Fruit fly (Drosophila melanogaster): ENCODE data around the gene RpS14b.

Gene RpS14b

dm6 chrX:7960988-7961387 lies 26.3 kb downstream of the RpS14b start (continued):
- no peak for TF ChIP-seq D (optimal IDR thresholded peaks at IDR 0.05)
- TF ChIP-seq D (GFP tag; optimal IDR thresholded peaks at IDR 0.05): no peak
- TF ChIP-seq tll (GFP tag; optimal IDR thresholded peaks at IDR 0.05): no peak
- no peak for TF ChIP-seq Gug (GFP tag; IDR thresholded peaks at IDR 0.05)
- TF ChIP-seq tup (GFP tag; optimal IDR thresholded peaks at IDR 0.05): no peak
- TF ChIP-seq Nf-YC (tag; optimal IDR thresholded peaks at IDR 0.05): peak; percentile 13

- TF ChIP-seq Sox102F (GFP tag; optimal IDR thresholded peaks at IDR 0.05): no peak
- TF ChIP-seq CG31224 (GFP tag; IDR thresholded peaks at IDR 0.05): no peak
- TF ChIP-seq Hr78 (GFP tag; optimal IDR thresholded peaks at IDR 0.05): no peak
- no peak for TF ChIP-seq Jarid2 (GFP tag; optimal IDR thresholded peaks at IDR 0.05)
- no peak for TF ChIP-seq C15 (GFP tag; IDR thresholded peaks at IDR 0.05)
- TF ChIP-seq chinmo (GFP tag; IDR thresholded peaks at IDR 0.05; ENCODE audit: partially characterized antibody): no peak
- TF ChIP-seq CG4328 (GFP tag; optimal IDR thresholded peaks at IDR 0.05): no peak
- no peak for TF ChIP-seq ssp (GFP tag; IDR thresholded peaks at IDR 0.05)
- no peak for TF ChIP-seq insv (GFP tag; optimal IDR thresholded peaks at IDR 0.05)
- no peak for TF ChIP-seq Hsf (GFP tag; optimal IDR thresholded peaks at IDR 0.05)
- TF ChIP-seq pnt (GFP tag; optimal IDR thresholded peaks at IDR 0.05): no peak
- no peak for TF ChIP-seq trh (GFP tag; optimal IDR thresholded peaks at IDR 0.05)
- no peak for TF ChIP-seq hth (optimal IDR thresholded peaks at IDR 0.05)
- TF ChIP-seq CG15269 (tag; optimal IDR thresholded peaks at IDR 0.05): no peak
- TF ChIP-seq ase (GFP tag; IDR thresholded peaks at IDR 0.05): no peak
These were observed 29.0 kb downstream of the RpS14b start, which contains the start of gene sn for dm6 chrX:7963724-7964123. TSS of gene sn (plus strand) at chrX:7964024.

- no peak for TF ChIP-seq amos (GFP tag; IDR thresholded peaks at IDR 0.05; ENCODE audit: partially characterized antibody)
- TF ChIP-seq GATAe (GFP tag; conservative IDR thresholded peaks at IDR 0.05): peak; percentile 73; the same call in 1 of the 2 replicates
- no peak for TF ChIP-seq ATbp (GFP tag; optimal IDR thresholded peaks at IDR 0.05)
- no peak for TF ChIP-seq chn (GFP tag; optimal IDR thresholded peaks at IDR 0.05)
- TF ChIP-seq Doc3 (GFP tag; IDR thresholded peaks at IDR 0.05; ENCODE audit: partially characterized antibody): no peak
- TF ChIP-seq rib (GFP tag; IDR thresholded peaks at IDR 0.05): peak; percentile 25; the same call in 1 of the 2 replicates
- TF ChIP-seq CG8388 (GFP tag; optimal IDR thresholded peaks at IDR 0.05): no peak
- no peak for TF ChIP-seq CG9817 (tag; optimal IDR thresholded peaks at IDR 0.05)
- no peak for TF ChIP-seq Rx (GFP tag; IDR thresholded peaks at IDR 0.05)
- no peak for TF ChIP-seq mld (GFP tag; IDR thresholded peaks at IDR 0.05; ENCODE audit: partially characterized antibody)
- TF ChIP-seq gem (tag; optimal IDR thresholded peaks at IDR 0.05): no peak
- no peak for TF ChIP-seq repo (GFP tag; optimal IDR thresholded peaks at IDR 0.05)
- no peak for TF ChIP-seq lmd (GFP tag; IDR thresholded peaks at IDR 0.05)
- no peak for TF ChIP-seq CG7839 (tag; optimal IDR thresholded peaks at IDR 0.05)
- TF ChIP-seq pita (GFP tag; optimal IDR thresholded peaks at IDR 0.05): no peak
- TF ChIP-seq CG30020 (tag; optimal IDR thresholded peaks at IDR 0.05): no peak
- TF ChIP-seq E2f2 (GFP tag; IDR thresholded peaks at IDR 0.05): 0 out of 2 replicates have a peak, but pooled peaks have one; percentile 10
- peak; percentile 76 for TF ChIP-seq mirr (GFP tag; optimal IDR thresholded peaks at IDR 0.05)
- no peak for TF ChIP-seq vfl (GFP tag; optimal IDR thresholded peaks at IDR 0.05)
- no peak for TF ChIP-seq CG17359 (tag; optimal IDR thresholded peaks at IDR 0.05)
- TF ChIP-seq sqz (GFP tag; optimal IDR thresholded peaks at IDR 0.05): peak; percentile 54
- TF ChIP-seq Drgx (GFP tag; IDR thresholded peaks at IDR 0.05): peak; percentile 62
- TF ChIP-seq CG16813 (GFP tag; IDR thresholded peaks at IDR 0.05; ENCODE audit: partially characterized antibody): no peak
- no peak for TF ChIP-seq CG31441 (GFP tag; IDR thresholded peaks at IDR 0.05)
- no peak for TF ChIP-seq CG3838 (GFP tag; optimal IDR thresholded peaks at IDR 0.05)
- no peak for TF ChIP-seq CG12104 (GFP tag; optimal IDR thresholded peaks at IDR 0.05)
- TF ChIP-seq slp2 (GFP tag; optimal IDR thresholded peaks at IDR 0.05): no peak
These were observed 31.3 kb downstream of the RpS14b start for dm6 chrX:7965761-7966555.
